Worm (Caenorhabditis elegans): ENCODE measurements around the gene Y38C1AA.7.
A peak's percentile ranks its signal among the peaks of the same experiment; 100 is the strongest.

ce11 chrIV:175698-176097 lies 16.9 kb downstream of the Y38C1AA.7 start:
- TF ChIP-seq ztf-16 (tag; optimal IDR thresholded peaks at IDR 0.05) (no peak), sdc-2 (tag; optimal IDR thresholded peaks at IDR 0.05) (no peak), nhr-11 (tag; optimal IDR thresholded peaks at IDR 0.05) (no peak), pha-4 (tag; optimal IDR thresholded peaks at IDR 0.05) (no peak), tbx-2 (tag; optimal IDR thresholded peaks at IDR 0.05) (peak; percentile 44), ceh-19 (GFP tag; optimal IDR thresholded peaks at IDR 0.05) (peak; percentile 11), ref-2 (tag; optimal IDR thresholded peaks at IDR 0.05) (no peak)
